Fruit fly (Drosophila melanogaster) whole organism, wandering third instar larva: Measurements from ENCODE around the gene CG13096.
A peak's percentile ranks its signal among the peaks of the same experiment; 100 is the strongest.

ENCODE experiments used
- CG32264 ChIP-seq: fragments of 200-800 bp; sonication (Bioruptor generic); optimal IDR thresholded peaks from 2 replicates; lab custom pipeline; 2016; ENCODE audit warnings: missing biosample characterization, missing genetic modification characterization
- CG9705 ChIP-seq: fragments of 200-800 bp; sonication (Bioruptor generic); optimal IDR thresholded peaks from 2 replicates; lab custom pipeline; 2018; ENCODE audit warnings: missing biosample characterization, mild to moderate bottlenecking, missing genetic modification characterization
- Dfd ChIP-seq: fragments of >200 bp; optimal IDR thresholded peaks from 2 replicates; lab custom pipeline; 2017; ENCODE audit warnings: missing biosample characterization, missing genetic modification characterization
- GATAd ChIP-seq: sonication (Bioruptor generic); optimal IDR thresholded peaks from 2 replicates; lab custom pipeline; 2016; ENCODE audit warnings: missing biosample characterization, missing genetic modification characterization
- HLH106 ChIP-seq: fragments of 200-800 bp; optimal IDR thresholded peaks from 3 replicates; lab custom pipeline; 2019; ENCODE audit warnings: missing biosample characterization, mild to moderate bottlenecking, missing genetic modification characterization, moderate library complexity
- Hnf4 ChIP-seq: fragments of 200-800 bp; sonication (Bioruptor generic); optimal IDR thresholded peaks from 2 replicates; lab custom pipeline; 2016; ENCODE audit warnings: missing biosample characterization, mild to moderate bottlenecking, missing genetic modification characterization
- Hr78 ChIP-seq: fragments of >200 bp; optimal IDR thresholded peaks from 2 replicates; lab custom pipeline; 2017; ENCODE audit warnings: missing biosample characterization, missing genetic modification characterization
- Jra ChIP-seq: sonication (Bioruptor generic); optimal IDR thresholded peaks from 2 replicates; lab custom pipeline; 2016; ENCODE audit warnings: missing biosample characterization, missing genetic modification characterization
- Mio ChIP-seq: sonication (Bioruptor generic); optimal IDR thresholded peaks from 2 replicates; lab custom pipeline; 2016; ENCODE audit warnings: missing biosample characterization, missing genetic modification characterization
- OdsH ChIP-seq: fragments of 200-800 bp; sonication (Bioruptor generic); optimal IDR thresholded peaks from 2 replicates; lab custom pipeline; 2016; ENCODE audit warnings: missing biosample characterization, mild to moderate bottlenecking, missing genetic modification characterization
- Sp1 ChIP-seq: fragments of 200-800 bp; sonication (Bioruptor generic); optimal IDR thresholded peaks from 3 replicates; lab custom pipeline; 2019; ENCODE audit warnings: missing biosample characterization, mild to moderate bottlenecking, missing genetic modification characterization, moderate library complexity
- Vsx2 ChIP-seq: fragments of 200-300, 225-300 bp; sonication (Bioruptor generic); optimal IDR thresholded peaks from 2 replicates; lab custom pipeline; 2018; ENCODE audit warnings: missing biosample characterization, missing genetic modification characterization; ENCODE audit not compliant: partially characterized antibody
- br ChIP-seq: fragments of 200-800 bp; sonication (Bioruptor generic); optimal IDR thresholded peaks from 2 replicates; lab custom pipeline; 2016; ENCODE audit warnings: missing biosample characterization, missing genetic modification characterization
- brk ChIP-seq: fragments of 200-800 bp; sonication (Bioruptor generic); optimal IDR thresholded peaks from 2 replicates; lab custom pipeline; 2016; ENCODE audit warnings: missing biosample characterization, mild to moderate bottlenecking, missing genetic modification characterization
- dl ChIP-seq, 2 experiments: fragments of 175-275, 200-275 bp in 1 of 2; fragments of 200-275 bp in 1 of 2; sonication (Bioruptor generic); optimal IDR thresholded peaks; lab custom pipeline; 2018; ENCODE audit warnings: mild to moderate bottlenecking in 2 of 2, missing biosample characterization in 2 of 2, missing genetic modification characterization in 2 of 2, moderate library complexity in 2 of 2; ENCODE audit not compliant: partially characterized antibody in 2 of 2, insufficient read depth in 1 of 2
- dmrt93B ChIP-seq: fragments of 200-800 bp; sonication (Bioruptor generic); optimal IDR thresholded peaks from 2 replicates; lab custom pipeline; 2018; ENCODE audit warnings: missing biosample characterization, mild to moderate bottlenecking, missing genetic modification characterization
- dsf ChIP-seq: sonication (Bioruptor generic); optimal IDR thresholded peaks from 2 replicates; lab custom pipeline; 2016; ENCODE audit warnings: missing biosample characterization, missing genetic modification characterization, borderline replicate concordance
- ey ChIP-seq: fragments of 200-800 bp; sonication (Bioruptor generic); optimal IDR thresholded peaks from 2 replicates; lab custom pipeline; 2016; ENCODE audit warnings: missing biosample characterization, missing genetic modification characterization
- foxo ChIP-seq, 2 experiments: fragments of 200-800 bp; sonication (Bioruptor generic); optimal IDR thresholded peaks; 2 replicates in 1 of 2; 3 replicates in 1 of 2; lab custom pipeline; 2016 to 2017; ENCODE audit warnings: missing biosample characterization in 2 of 2, missing genetic modification characterization in 2 of 2
- fru ChIP-seq: fragments of 200-800 bp; sonication (Bioruptor generic); optimal IDR thresholded peaks from 3 replicates; lab custom pipeline; 2016; ENCODE audit warnings: missing biosample characterization, mild to moderate bottlenecking, missing genetic modification characterization
- h ChIP-seq: fragments of 200-800 bp; sonication (Bioruptor generic); optimal IDR thresholded peaks from 3 replicates; lab custom pipeline; 2016; ENCODE audit warnings: missing biosample characterization, mild to moderate bottlenecking, missing genetic modification characterization
- lola ChIP-seq: fragments of >200 bp; optimal IDR thresholded peaks from 2 replicates; lab custom pipeline; 2017; ENCODE audit warnings: missing biosample characterization, missing genetic modification characterization
- psq ChIP-seq: fragments of 200-800 bp; sonication (Bioruptor generic); optimal IDR thresholded peaks from 3 replicates; lab custom pipeline; 2017; ENCODE audit warnings: missing biosample characterization, mild to moderate bottlenecking, missing genetic modification characterization, moderate library complexity
- rgr ChIP-seq: fragments of 200-800 bp; sonication (Bioruptor generic); optimal IDR thresholded peaks from 3 replicates; lab custom pipeline; 2016; ENCODE audit warnings: missing biosample characterization, mild to moderate bottlenecking, missing genetic modification characterization
- sage ChIP-seq: fragments of 200-800 bp; sonication (Bioruptor generic); optimal IDR thresholded peaks from 2 replicates; lab custom pipeline; 2016; ENCODE audit warnings: missing biosample characterization, mild to moderate bottlenecking, missing genetic modification characterization
- sv ChIP-seq: fragments of 200-800 bp; sonication (Bioruptor generic); optimal IDR thresholded peaks from 3 replicates; lab custom pipeline; 2016; ENCODE audit warnings: missing biosample characterization, missing genetic modification characterization
- tai ChIP-seq: sonication (Bioruptor generic); optimal IDR thresholded peaks from 2 replicates; lab custom pipeline; 2016; ENCODE audit warnings: missing biosample characterization, missing genetic modification characterization
- usp ChIP-seq: fragments of >200 bp; optimal IDR thresholded peaks from 2 replicates; lab custom pipeline; 2017; ENCODE audit warnings: missing biosample characterization, missing genetic modification characterization
- woc ChIP-seq: sonication (Bioruptor generic); optimal IDR thresholded peaks from 2 replicates; lab custom pipeline; 2016; ENCODE audit warnings: missing biosample characterization, mild to moderate bottlenecking, missing genetic modification characterization

CG13096 gene

dm6 chr2L:8463144-8464106, 48.2 kb downstream of the CG13096 start, which contains the start of gene Agpat2:
Gene Agpat2 (minus strand): TSS chr2L:8463994.
- TF ChIP-seq HLH106 (tag; lab: Kevin White, UChicago) (peak; percentile 69), dmrt93B (peak; percentile 52), ey (GFP tag; lab: Kevin White, UChicago) (peak; percentile 80), foxo (GFP tag; optimal IDR thresholded peaks at IDR 0.05; lab: Kevin White, UChicago) (peak in 1 of 2 experiments; percentile 83), dl (GFP tag; optimal IDR thresholded peaks at IDR 0.05; lab: Kevin White, UChicago; ENCODE audit: insufficient read depth in 1 of 2, partially characterized antibody in 2 of 2) (no peak), Dfd (no peak), woc (GFP tag; lab: Kevin White, UChicago) (peak; percentile 70), Hnf4 (peak; percentile 56), brk (GFP tag; lab: Kevin White, UChicago) (peak; percentile 58), CG32264 (peak; percentile 53), sage (GFP tag; lab: Kevin White, UChicago) (peak; percentile 69), Mio (GFP tag; lab: Kevin White, UChicago) (no peak), rgr (GFP tag; lab: Kevin White, UChicago) (peak; percentile 76), sv (GFP tag; lab: Kevin White, UChicago) (peak; percentile 71), Jra (GFP tag; lab: Kevin White, UChicago) (no peak), h (GFP tag; lab: Kevin White, UChicago) (peak; percentile 89), fru (GFP tag; lab: Kevin White, UChicago) (peak; percentile 82), usp (GFP tag; lab: Kevin White, UChicago) (no peak), GATAd (GFP tag; lab: Kevin White, UChicago) (no peak), psq (peak; percentile 72), tai (GFP tag; lab: Kevin White, UChicago) (peak; percentile 71), Hr78 (no peak), dsf (GFP tag; lab: Kevin White, UChicago) (no peak), br (peak; percentile 77), CG9705 (GFP tag; lab: Kevin White, UChicago) (peak; percentile 1), Sp1 (GFP tag; lab: Kevin White, UChicago) (peak; percentile 72), OdsH (peak; percentile 79)

dm6 chr2L:8461782-8462453, 49.7 kb downstream of the CG13096 start:
- TF ChIP-seq br: peak; percentile 16
- peak; percentile 39 for TF ChIP-seq rgr (GFP tag; lab: Kevin White, UChicago)
- TF ChIP-seq Vsx2: no peak
- no peak for TF ChIP-seq lola
- peak; percentile 13 for TF ChIP-seq Hnf4
- TF ChIP-seq OdsH: peak; percentile 4
- peak; percentile 7 for TF ChIP-seq Sp1 (GFP tag; lab: Kevin White, UChicago)
- peak; percentile 10 for TF ChIP-seq HLH106 (tag; lab: Kevin White, UChicago)
- peak; percentile 28 for TF ChIP-seq ey (GFP tag; lab: Kevin White, UChicago)
- peak; percentile 52 for TF ChIP-seq h (GFP tag; lab: Kevin White, UChicago)
